Fruit fly (Drosophila melanogaster) whole organism, prepupa: ENCODE results near the gene CG10340.

Source experiments
- CG10631 ChIP-seq: fragments of 200-800 bp; sonication (Bioruptor generic); optimal IDR thresholded peaks from 2 replicates; lab custom pipeline; 2016; ENCODE audit warnings: missing biosample characterization, missing genetic modification characterization
- CG10669 ChIP-seq: fragments of 200-800 bp; sonication (Bioruptor generic); optimal IDR thresholded peaks from 3 replicates; lab custom pipeline; 2018; ENCODE audit warnings: missing biosample characterization, mild to moderate bottlenecking, missing genetic modification characterization, moderate library complexity
- CG6163 ChIP-seq: fragments of 200-800 bp; sonication (Bioruptor generic); IDR thresholded peaks from 3 replicates; pipeline ENCODE4 v1.3.6; 2022; ENCODE audit warnings: missing biosample characterization, missing genetic modification characterization
- CG6854 ChIP-seq: fragments of 200-800 bp; sonication (Bioruptor generic); optimal IDR thresholded peaks from 2 replicates; lab custom pipeline; 2017; ENCODE audit warnings: missing biosample characterization, mild to moderate bottlenecking, missing genetic modification characterization
- Sox102F ChIP-seq: fragments of 200-800 bp; sonication (Bioruptor generic); optimal IDR thresholded peaks from 2 replicates; lab custom pipeline; 2016; ENCODE audit warnings: missing biosample characterization, mild to moderate bottlenecking, missing genetic modification characterization
- dsx ChIP-seq: fragments of 200-800 bp; optimal IDR thresholded peaks from 3 replicates; lab custom pipeline; 2019; ENCODE audit warnings: missing biosample characterization, mild to moderate bottlenecking, missing genetic modification characterization, moderate library complexity; ENCODE audit not compliant: poor library complexity, severe bottlenecking
- fd59A ChIP-seq: fragments of 200-800 bp; sonication (Bioruptor generic); optimal IDR thresholded peaks from 2 replicates; lab custom pipeline; 2017; ENCODE audit warnings: missing biosample characterization, mild to moderate bottlenecking, missing genetic modification characterization, missing genetic modification reagents
- fkh ChIP-seq: fragments of 200-800 bp; sonication (Bioruptor generic); optimal IDR thresholded peaks from 3 replicates; lab custom pipeline; 2017; ENCODE audit warnings: missing biosample characterization, mild to moderate bottlenecking, missing genetic modification characterization, moderate library complexity
- spab ChIP-seq: fragments of 200-800 bp; sonication (Bioruptor generic); optimal IDR thresholded peaks from 2 replicates; lab custom pipeline; 2017; ENCODE audit warnings: missing biosample characterization, mild to moderate bottlenecking, missing genetic modification characterization, missing genetic modification reagents
- svp ChIP-seq: fragments of 200-800 bp; sonication (Bioruptor generic); peaks from one replicate; lab custom pipeline; 2016; ENCODE audit warnings: missing biosample characterization, missing genetic modification characterization
- vri ChIP-seq: fragments of 200-800 bp; sonication (Bioruptor generic); optimal IDR thresholded peaks from 3 replicates; lab custom pipeline; 2016; ENCODE audit warnings: missing biosample characterization, mild to moderate bottlenecking, missing genetic modification characterization

DNA sequence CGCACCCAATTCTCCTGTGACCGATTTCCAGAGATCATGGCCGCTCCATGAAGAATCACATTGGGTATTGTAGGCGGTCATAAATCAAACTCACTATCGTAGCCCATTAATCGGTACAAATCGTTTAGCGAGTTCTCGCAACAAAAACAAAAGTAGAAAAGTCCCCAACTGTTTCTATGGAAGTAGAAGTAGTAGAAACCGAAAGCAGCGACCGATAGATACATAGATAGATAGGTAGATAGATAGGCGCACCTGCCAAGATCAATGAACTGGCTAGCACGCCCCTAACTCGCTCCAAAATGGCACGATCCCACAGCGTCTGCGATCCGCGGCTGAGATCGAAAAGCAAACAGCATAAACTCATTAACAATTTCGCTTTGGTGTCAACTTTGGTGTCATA is 13.5 kb downstream of the CG10340 start:
- TF ChIP-seq Sox102F (GFP tag; lab: Kevin White, UChicago), result no peak
- no peak for TF ChIP-seq fd59A (GFP tag; lab: Kevin White, UChicago)
- TF ChIP-seq CG6854, result no peak
- no peak for TF ChIP-seq spab
- no peak for TF ChIP-seq fkh
- TF ChIP-seq vri, result no peak
- no peak for TF ChIP-seq dsx (GFP tag; lab: Kevin White, UChicago)
- TF ChIP-seq CG6163 (GFP tag; lab: Robert Waterston, UW), result no peak
- no peak for TF ChIP-seq CG10669 (GFP tag; lab: Kevin White, UChicago)
- TF ChIP-seq CG10631 (GFP tag; lab: Kevin White, UChicago), result no peak
- TF ChIP-seq svp (GFP tag; lab: Kevin White, UChicago), result no peak
